Worm (Caenorhabditis elegans) whole organism, L1 larva: Measurements from ENCODE around the gene lea-1.
A peak's percentile ranks its signal among the peaks of the same experiment; 100 is the strongest.

Source experiments
- C04F5.9 ChIP-seq: sonication (generic microtip); optimal IDR thresholded peaks from 2 replicates; lab custom pipeline; 2016; ENCODE audit warnings: missing genetic modification characterization, missing compliant biosample characterization
- C16A3.4 ChIP-seq: fragments of 150-350 bp; optimal IDR thresholded peaks from 2 replicates; lab custom pipeline; 2014; ENCODE audit warnings: missing biosample characterization, missing genetic modification characterization
- C34B4.2 ChIP-seq: sonication (generic microtip); optimal IDR thresholded peaks from 2 replicates; lab custom pipeline; 2017; ENCODE audit warnings: mild to moderate bottlenecking, missing genetic modification characterization, missing compliant biosample characterization
- aha-1 ChIP-seq: fragments of 150-350 bp; optimal IDR thresholded peaks from 2 replicates; lab custom pipeline; 2014; ENCODE audit warnings: missing biosample characterization, missing genetic modification characterization
- alr-1 ChIP-seq: fragments of 200-800 bp; sonication (Bioruptor generic); optimal IDR thresholded peaks from 2 replicates; lab custom pipeline; 2018; ENCODE audit warnings: borderline replicate concordance, mild to moderate bottlenecking, missing genetic modification characterization, missing compliant biosample characterization
- aly-2 ChIP-seq: fragments of 150-350 bp; optimal IDR thresholded peaks from 2 replicates; lab custom pipeline; 2014; ENCODE audit warnings: missing biosample characterization, missing genetic modification characterization
- ama-1 ChIP-seq: fragments of 150-350 bp; optimal IDR thresholded peaks from 2 replicates; lab custom pipeline; 2014
- blmp-1 ChIP-seq: fragments of 150-350 bp; optimal IDR thresholded peaks from 2 replicates; lab custom pipeline; 2014; ENCODE audit warnings: missing biosample characterization, missing genetic modification characterization
- ceh-8 ChIP-seq: fragments of 200-800 bp; sonication (Bioruptor generic); optimal IDR thresholded peaks from 2 replicates; lab custom pipeline; 2018; ENCODE audit warnings: mild to moderate bottlenecking, missing genetic modification characterization, moderate library complexity, missing compliant biosample characterization
- ceh-82 ChIP-seq, 3 experiments: fragments of 150-350 bp in 1 of 3; sonication (generic microtip) in 2 of 3; optimal IDR thresholded peaks; 2 replicates each; lab custom pipeline; 2014 to 2017; ENCODE audit warnings: missing biosample characterization in 3 of 3, missing genetic modification characterization in 3 of 3
- ceh-88 ChIP-seq: fragments of 200-800 bp; sonication (Bioruptor generic); IDR thresholded peaks from 2 replicates; pipeline ENCODE4 v1.3.6; 2022; ENCODE audit warnings: missing genetic modification characterization, missing compliant biosample characterization
- ceh-90 ChIP-seq: sonication (generic microtip); optimal IDR thresholded peaks from 2 replicates; lab custom pipeline; 2016; ENCODE audit warnings: missing genetic modification characterization, missing compliant biosample characterization
- ces-1 ChIP-seq: fragments of 150-350 bp; optimal IDR thresholded peaks from 2 replicates; lab custom pipeline; 2014; ENCODE audit warnings: missing biosample characterization, missing genetic modification reagents, missing genetic modification characterization
- dpl-1 ChIP-seq, 3 experiments: fragments of 150-350 bp in 2 of 3; sonication (generic microtip) in 1 of 3; optimal IDR thresholded peaks; 2 replicates each; lab custom pipeline; 2014 to 2017; ENCODE audit warnings: missing biosample characterization in 3 of 3, missing genetic modification characterization in 3 of 3, missing genetic modification reagents in 3 of 3
- dsc-1 ChIP-seq: sonication (generic microtip); optimal IDR thresholded peaks from 2 replicates; lab custom pipeline; 2016; ENCODE audit warnings: mild to moderate bottlenecking, missing genetic modification characterization, missing compliant biosample characterization
- efl-1 ChIP-seq, 4 experiments: fragments of 150-350 bp; optimal IDR thresholded peaks in 3 of 4; peaks in 1 of 4; 1 replicate in 1 of 4; 2 replicates in 3 of 4; lab custom pipeline; 2014; ENCODE audit warnings: missing biosample characterization in 2 of 4, missing genetic modification characterization in 2 of 4, missing genetic modification reagents in 2 of 4
- efl-3 ChIP-seq: fragments of 200-800 bp; sonication (Bioruptor generic); optimal IDR thresholded peaks from 2 replicates; lab custom pipeline; 2018; ENCODE audit warnings: mild to moderate bottlenecking, missing genetic modification characterization, missing compliant biosample characterization
- egl-27 ChIP-seq, 2 experiments: fragments of 150-350 bp in 1 of 2; sonication (generic microtip); optimal IDR thresholded peaks; 3 replicates each; lab custom pipeline; 2017 to 2018; ENCODE audit warnings: missing biosample characterization in 2 of 2, missing genetic modification characterization in 2 of 2, missing genetic modification reagents in 2 of 2
- elt-3 ChIP-seq, 6 experiments: fragments of 150-350 bp in 1 of 6; sonication (generic microtip); optimal IDR thresholded peaks; 2 replicates each; lab custom pipeline; 2017 to 2018; ENCODE audit warnings: missing biosample characterization in 6 of 6, missing genetic modification characterization in 6 of 6, inconsistent platforms in 1 of 6
- fkh-4 ChIP-seq: sonication (generic microtip); optimal IDR thresholded peaks from 2 replicates; lab custom pipeline; 2016; ENCODE audit warnings: missing compliant biosample characterization, missing genetic modification characterization, borderline replicate concordance
- grh-1 ChIP-seq: fragments of 200-800 bp; sonication (Bioruptor generic); IDR thresholded peaks from 2 replicates; pipeline ENCODE4 v1.3.6; 2022; ENCODE audit warnings: missing genetic modification reagents, missing genetic modification characterization, missing compliant biosample characterization
- hlh-17 ChIP-seq: fragments of 200-800 bp; sonication (Bioruptor generic); optimal IDR thresholded peaks from 2 replicates; lab custom pipeline; 2018; ENCODE audit warnings: missing genetic modification characterization, mild to moderate bottlenecking, missing compliant biosample characterization, moderate library complexity, borderline replicate concordance
- hlh-4 ChIP-seq: sonication (generic microtip); optimal IDR thresholded peaks from 2 replicates; lab custom pipeline; 2016; ENCODE audit warnings: mild to moderate bottlenecking, missing genetic modification characterization, missing compliant biosample characterization
- jun-1 ChIP-seq: fragments of 150-350 bp; optimal IDR thresholded peaks from 2 replicates; lab custom pipeline; 2014; ENCODE audit warnings: missing biosample characterization, missing genetic modification reagents, missing genetic modification characterization
- lin-13 ChIP-seq: fragments of 150-350 bp; optimal IDR thresholded peaks from 2 replicates; lab custom pipeline; 2014; ENCODE audit warnings: missing biosample characterization, missing genetic modification reagents, missing genetic modification characterization
- lin-14 ChIP-seq: fragments of 200-800 bp; sonication (Bioruptor generic); optimal IDR thresholded peaks from 2 replicates; lab custom pipeline; 2018; ENCODE audit warnings: mild to moderate bottlenecking, missing genetic modification characterization, moderate library complexity, missing compliant biosample characterization
- lin-35 ChIP-seq, 2 experiments: fragments of 150-350 bp; optimal IDR thresholded peaks; 2 replicates each; lab custom pipeline; 2014; ENCODE audit warnings: missing biosample characterization in 2 of 2, missing genetic modification characterization in 2 of 2, missing genetic modification reagents in 2 of 2
- lir-3 ChIP-seq: sonication (generic microtip); optimal IDR thresholded peaks from 2 replicates; lab custom pipeline; 2016; ENCODE audit warnings: mild to moderate bottlenecking, missing genetic modification characterization, moderate library complexity, missing compliant biosample characterization; ENCODE audit not compliant: poor library complexity
- mab-9 ChIP-seq: fragments of 200-800 bp; sonication (Bioruptor generic); IDR thresholded peaks from 2 replicates; pipeline ENCODE4 v1.3.6; 2022; ENCODE audit warnings: missing genetic modification reagents, missing genetic modification characterization, missing compliant biosample characterization
- mdl-1 ChIP-seq, 2 experiments: fragments of 150-350 bp; optimal IDR thresholded peaks; 2 replicates each; lab custom pipeline; 2014 to 2017; ENCODE audit warnings: missing biosample characterization in 2 of 2, missing genetic modification characterization in 2 of 2, inconsistent platforms in 1 of 2
- mef-2 ChIP-seq: fragments of 150-350 bp; optimal IDR thresholded peaks from 2 replicates; lab custom pipeline; 2014; ENCODE audit warnings: missing biosample characterization, missing genetic modification characterization
- mep-1 ChIP-seq: fragments of 150-350 bp; optimal IDR thresholded peaks from 2 replicates; lab custom pipeline; 2014; ENCODE audit warnings: missing biosample characterization, missing genetic modification characterization
- nhr-19 ChIP-seq: fragments of 200-800 bp; sonication (Bioruptor generic); conservative IDR thresholded peaks from 2 replicates; pipeline ENCODE4 v1.3.6; 2022; ENCODE audit warnings: missing genetic modification characterization, missing compliant biosample characterization
- nhr-237 ChIP-seq: fragments of 150-350 bp; optimal IDR thresholded peaks from 2 replicates; lab custom pipeline; 2014; ENCODE audit warnings: missing biosample characterization, missing genetic modification characterization
- nhr-71 ChIP-seq: sonication (generic microtip); optimal IDR thresholded peaks from 2 replicates; lab custom pipeline; 2016; ENCODE audit warnings: mild to moderate bottlenecking, missing genetic modification characterization, moderate library complexity, missing compliant biosample characterization
- nhr-76 ChIP-seq: sonication (generic microtip); optimal IDR thresholded peaks from 2 replicates; lab custom pipeline; 2017; ENCODE audit warnings: missing biosample characterization, missing genetic modification characterization
- nhr-90 ChIP-seq: sonication (generic microtip); optimal IDR thresholded peaks from 2 replicates; lab custom pipeline; 2016; ENCODE audit warnings: mild to moderate bottlenecking, missing genetic modification characterization, missing compliant biosample characterization; ENCODE audit not compliant: poor library complexity
- pag-3 ChIP-seq: sonication (generic microtip); optimal IDR thresholded peaks from 2 replicates; lab custom pipeline; 2017; ENCODE audit warnings: missing genetic modification characterization, mild to moderate bottlenecking, missing compliant biosample characterization, antibody characterized with exemption, borderline replicate concordance; ENCODE audit not compliant: insufficient read depth
- pax-3 ChIP-seq: fragments of 200-800 bp; sonication (Bioruptor generic); optimal IDR thresholded peaks from 2 replicates; lab custom pipeline; 2018; ENCODE audit warnings: mild to moderate bottlenecking, missing genetic modification characterization, moderate library complexity, missing compliant biosample characterization
- pqm-1 ChIP-seq: sonication (generic microtip); optimal IDR thresholded peaks from 3 replicates; lab custom pipeline; 2017; ENCODE audit warnings: missing biosample characterization, missing genetic modification characterization
- rnt-1 ChIP-seq: sonication (generic microtip); optimal IDR thresholded peaks from 2 replicates; lab custom pipeline; 2016; ENCODE audit warnings: mild to moderate bottlenecking, missing genetic modification characterization, moderate library complexity, missing compliant biosample characterization
- skn-1 ChIP-seq: fragments of 150-350 bp; optimal IDR thresholded peaks from 2 replicates; lab custom pipeline; 2014; ENCODE audit warnings: missing biosample characterization, missing genetic modification characterization
- sptf-1 ChIP-seq: fragments of 150-350 bp; optimal IDR thresholded peaks from 2 replicates; lab custom pipeline; 2014; ENCODE audit warnings: missing biosample characterization, missing genetic modification characterization
- tbx-2 ChIP-seq: sonication (generic microtip); optimal IDR thresholded peaks from 2 replicates; lab custom pipeline; 2016; ENCODE audit warnings: missing genetic modification characterization, missing compliant biosample characterization
- unc-86 ChIP-seq: sonication (generic microtip); optimal IDR thresholded peaks from 2 replicates; lab custom pipeline; 2016; ENCODE audit warnings: missing genetic modification characterization, missing compliant biosample characterization
- xbp-1 ChIP-seq: sonication (generic microtip); optimal IDR thresholded peaks from 2 replicates; lab custom pipeline; 2016; ENCODE audit warnings: missing genetic modification characterization, missing compliant biosample characterization
- zag-1 ChIP-seq: fragments of 150-350 bp; optimal IDR thresholded peaks from 2 replicates; lab custom pipeline; 2014; ENCODE audit warnings: missing biosample characterization, missing genetic modification characterization
- ztf-4 ChIP-seq: fragments of 150-350 bp; optimal IDR thresholded peaks from 2 replicates; lab custom pipeline; 2014; ENCODE audit warnings: missing biosample characterization, missing genetic modification characterization

Gene lea-1

DNA sequence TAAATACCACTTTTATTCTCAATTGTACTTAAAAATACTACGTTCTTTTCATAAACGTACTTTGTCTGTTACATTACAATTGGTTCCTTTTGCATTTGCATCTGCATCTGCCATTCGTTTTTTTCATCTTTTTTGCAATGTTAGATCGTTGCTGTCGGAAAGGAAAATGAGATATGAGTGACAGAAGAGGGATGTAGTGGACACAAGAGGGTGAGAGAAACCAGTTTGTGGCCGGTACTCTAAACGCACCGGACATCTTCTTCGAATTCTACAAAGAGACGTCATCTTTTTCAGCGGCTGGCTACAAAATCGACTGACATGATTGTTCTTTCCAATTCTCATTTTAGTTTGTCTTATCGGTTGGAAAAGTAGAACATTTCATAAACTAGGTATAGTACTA lies 9.0 kb upstream of the lea-1 start (continued):
- no peak for TF ChIP-seq aha-1 (tag; lab: Kevin White, UChicago)

DNA sequence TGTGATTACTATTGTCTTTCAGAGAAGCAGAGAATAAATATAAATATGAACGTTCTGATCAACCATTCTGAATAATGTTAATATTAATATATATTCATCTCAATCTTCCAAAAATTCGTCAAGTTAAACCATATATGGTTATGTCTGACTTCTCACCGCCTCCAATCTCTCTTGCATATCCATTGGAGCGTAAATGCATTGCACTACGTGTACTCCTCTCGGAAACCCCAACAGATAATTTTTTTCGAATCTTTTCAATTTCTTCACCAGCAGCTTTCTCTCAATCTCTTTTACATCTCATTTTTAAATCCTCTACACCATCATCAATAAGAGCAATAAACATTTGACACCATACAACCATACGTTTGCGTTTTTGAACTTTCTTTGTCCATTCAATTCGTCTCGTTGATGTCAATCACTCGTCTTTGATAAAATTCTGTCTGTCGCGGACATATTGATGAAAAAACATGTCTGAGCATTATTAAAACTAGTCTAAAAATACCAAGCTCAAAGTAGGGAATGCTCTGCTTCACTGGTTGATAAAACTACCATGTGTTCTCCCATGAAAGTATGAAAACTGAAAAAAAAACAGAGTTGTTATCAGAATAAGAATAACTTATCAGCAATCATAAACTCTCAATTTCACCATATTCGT lies 8.3 kb upstream of the lea-1 start:
- TF ChIP-seq unc-86 (tag; lab: Kevin White, UChicago): no peak
- TF ChIP-seq ceh-8 (GFP tag; lab: Kevin White, UChicago): no peak
- no peak for TF ChIP-seq fkh-4
- TF ChIP-seq lin-13 (GFP tag; lab: Kevin White, UChicago): peak; percentile 21
- TF ChIP-seq ztf-4 (tag; lab: Kevin White, UChicago): no peak
- TF ChIP-seq blmp-1: peak; percentile 70
- no peak for TF ChIP-seq C34B4.2 (tag; lab: Kevin White, UChicago)
- TF ChIP-seq nhr-90 (tag; lab: Kevin White, UChicago): no peak
- no peak for TF ChIP-seq hlh-17 (GFP tag; lab: Kevin White, UChicago)
- TF ChIP-seq aly-2 (tag; lab: Kevin White, UChicago): no peak
- TF ChIP-seq dsc-1 (tag; lab: Kevin White, UChicago): peak; percentile 40
- TF ChIP-seq ces-1 (GFP tag; lab: Kevin White, UChicago): no peak
- TF ChIP-seq skn-1 (tag; lab: Kevin White, UChicago): peak; percentile 49
- no peak for TF ChIP-seq ama-1 (lab: Kevin White, UChicago)
- peak; percentile 68 to 70 for TF ChIP-seq efl-1 (optimal IDR thresholded peaks at IDR 0.05; lab: Kevin White, UChicago)
- TF ChIP-seq efl-1 (GFP tag; optimal IDR thresholded peaks at IDR 0.05 in 1 of 2; lab: Kevin White, UChicago): peak in 1 of 2 experiments; percentile 44
- TF ChIP-seq dpl-1 (GFP tag; optimal IDR thresholded peaks at IDR 0.05; lab: Kevin White, UChicago): peak; percentile 54 to 67 (median 60)
- no peak for TF ChIP-seq ceh-90
- TF ChIP-seq C04F5.9 (tag; lab: Kevin White, UChicago): no peak
- peak; percentile 83 for TF ChIP-seq C16A3.4 (tag; lab: Kevin White, UChicago)
- no peak for TF ChIP-seq nhr-237 (tag; lab: Kevin White, UChicago)
- no peak for TF ChIP-seq pqm-1 (tag; lab: Kevin White, UChicago)
- TF ChIP-seq efl-3 (GFP tag; lab: Kevin White, UChicago): no peak
- no peak for TF ChIP-seq mab-9
- TF ChIP-seq hlh-4: no peak
- peak; percentile 48 for TF ChIP-seq nhr-19 (GFP tag; lab: Robert Waterston, UW)
- no peak for TF ChIP-seq alr-1 (tag; lab: Kevin White, UChicago)
- peak in 1 of 3 experiments; percentile 62 for TF ChIP-seq ceh-82 (tag; optimal IDR thresholded peaks at IDR 0.05; lab: Kevin White, UChicago)
- TF ChIP-seq egl-27 (tag; optimal IDR thresholded peaks at IDR 0.05; lab: Kevin White, UChicago): no peak
- TF ChIP-seq aha-1 (tag; lab: Kevin White, UChicago): no peak
- no peak for TF ChIP-seq ceh-88
- peak; percentile 30 to 62 for TF ChIP-seq lin-35 (GFP tag; optimal IDR thresholded peaks at IDR 0.05; lab: Kevin White, UChicago)
- no peak for TF ChIP-seq pax-3 (tag; lab: Kevin White, UChicago)
- peak; percentile 30 for TF ChIP-seq lir-3
- no peak for TF ChIP-seq zag-1 (tag; lab: Kevin White, UChicago)
- TF ChIP-seq lin-14 (GFP tag; lab: Kevin White, UChicago): peak; percentile 77
- TF ChIP-seq elt-3 (tag; optimal IDR thresholded peaks at IDR 0.05; lab: Kevin White, UChicago): peak in 1 of 6 experiments; percentile 11
- TF ChIP-seq tbx-2: peak; percentile 41
- no peak for TF ChIP-seq nhr-76
- peak in 1 of 2 experiments; percentile 1 for TF ChIP-seq mdl-1 (tag; optimal IDR thresholded peaks at IDR 0.05; lab: Kevin White, UChicago)
- TF ChIP-seq sptf-1 (tag; lab: Kevin White, UChicago): no peak
- no peak for TF ChIP-seq grh-1 (GFP tag; lab: Robert Waterston, UW)
- TF ChIP-seq mef-2 (tag; lab: Kevin White, UChicago): no peak
- no peak for TF ChIP-seq jun-1 (tag; lab: Kevin White, UChicago)
- TF ChIP-seq nhr-71: peak; percentile 73
- peak; percentile 56 for TF ChIP-seq xbp-1 (tag; lab: Kevin White, UChicago)
- TF ChIP-seq pag-3 (tag; lab: Kevin White, UChicago): peak; percentile 15
- peak; percentile 49 for TF ChIP-seq mep-1 (tag; lab: Kevin White, UChicago)
- TF ChIP-seq rnt-1 (tag; lab: Kevin White, UChicago): peak; percentile 71
